Fruit fly (Drosophila melanogaster) whole organism, larva: Measurements from ENCODE around the gene lmgA.

Experiments
- noc ChIP-seq: fragments of 200-800 bp; sonication (Bioruptor generic); optimal IDR thresholded peaks from 3 replicates; lab custom pipeline; 2019; ENCODE audit warnings: missing biosample characterization, mild to moderate bottlenecking, missing genetic modification characterization, moderate library complexity

Gene lmgA

dm6 chr2L:8541469-8542233 is 13.2 kb upstream of the lmgA start, which contains the start of gene Sema1a:
Gene Sema1a, plus strand, starts transcription at chr2L:8542147.
- TF ChIP-seq noc (tag; lab: Kevin White, UChicago) = peak; percentile 13

dm6 chr2L:8538449-8539050 is 10.1 kb upstream of the lmgA start:
- peak; percentile 13 for TF ChIP-seq noc (tag; lab: Kevin White, UChicago)

- TF ChIP-seq noc (tag; lab: Kevin White, UChicago) = peak; percentile 90
Measured at dm6 chr2L:8535394-8536176, 7.2 kb upstream of the lmgA start.

- TF ChIP-seq noc (tag; lab: Kevin White, UChicago) = peak; percentile 94
Measured at dm6 chr2L:8534515-8535295, 6.3 kb upstream of the lmgA start.

DNA sequence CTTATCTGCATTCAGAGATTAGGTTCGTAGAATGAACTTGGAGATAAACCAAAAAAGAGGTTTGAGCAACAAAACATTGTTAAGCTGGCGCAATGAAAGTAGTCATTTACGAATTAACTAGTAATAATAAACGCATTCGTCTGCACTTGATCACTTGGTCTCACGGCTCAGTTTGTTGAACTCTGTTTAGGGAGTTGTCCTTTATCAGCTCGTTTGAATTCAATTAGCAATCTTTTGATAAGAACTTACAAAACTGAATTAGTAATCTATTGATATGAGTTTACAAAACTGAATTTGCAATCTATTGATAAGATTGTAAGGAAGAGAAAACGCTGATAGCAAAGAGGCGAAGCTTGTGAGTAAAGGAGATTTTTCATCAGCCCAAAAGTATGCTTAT is 5.7 kb upstream of the lmgA start:
- no peak for TF ChIP-seq noc (tag; lab: Kevin White, UChicago)

dm6 chr2L:8533632-8534031 is 5.2 kb upstream of the lmgA start:
- TF ChIP-seq noc (tag; lab: Kevin White, UChicago) = no peak

DNA sequence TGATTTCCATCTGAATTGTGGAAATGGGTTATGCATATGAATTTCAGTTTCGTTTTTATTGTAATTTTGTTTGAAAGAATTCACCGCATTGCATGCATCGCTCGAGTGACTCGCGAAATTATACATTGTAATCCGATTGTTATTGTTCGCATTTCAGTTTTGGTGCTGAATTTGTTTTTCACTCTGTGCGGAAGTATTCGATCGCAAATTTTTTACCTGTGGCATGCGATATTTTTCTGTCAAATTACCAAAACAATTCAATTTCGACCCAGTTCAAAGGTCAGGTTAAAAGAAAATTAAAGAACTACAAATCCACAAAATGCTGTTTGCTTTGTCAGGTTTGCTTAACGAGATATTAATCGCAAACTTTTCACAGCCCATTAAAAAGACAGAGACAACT is 4.4 kb upstream of the lmgA start:
- no peak for TF ChIP-seq noc (tag; lab: Kevin White, UChicago)

dm6 chr2L:8530189-8530588 is 1.8 kb upstream of the lmgA start:
- TF ChIP-seq noc (tag; lab: Kevin White, UChicago) = no peak

- TF ChIP-seq noc (tag; lab: Kevin White, UChicago) = peak; percentile 41
Measured at dm6 chr2L:8528951-8529430, 573 bp upstream of the lmgA start, which contains the start of gene CG17834. Gene CG17834, plus strand, starts transcription at chr2L:8529141.

DNA sequence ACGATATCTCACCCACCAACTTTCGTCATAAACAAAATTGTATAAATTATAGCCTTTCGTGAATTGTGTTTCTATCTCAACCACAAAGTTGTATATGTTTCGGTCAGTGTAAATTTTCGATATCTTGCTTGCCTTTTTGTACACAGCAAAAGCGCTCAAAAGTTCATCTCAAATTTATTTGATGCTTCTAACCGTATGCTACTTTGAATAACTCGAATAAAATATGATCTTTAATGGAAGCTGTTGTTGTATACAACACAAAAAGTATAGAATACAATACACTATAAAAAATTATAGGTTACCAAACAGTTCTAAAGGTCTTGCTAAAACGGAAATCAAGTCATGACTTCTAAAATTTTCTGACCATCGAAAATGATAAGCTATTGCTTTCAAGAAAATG is 3.4 kb downstream of the lmgA start:
- TF ChIP-seq noc (tag; lab: Kevin White, UChicago) = no peak

DNA sequence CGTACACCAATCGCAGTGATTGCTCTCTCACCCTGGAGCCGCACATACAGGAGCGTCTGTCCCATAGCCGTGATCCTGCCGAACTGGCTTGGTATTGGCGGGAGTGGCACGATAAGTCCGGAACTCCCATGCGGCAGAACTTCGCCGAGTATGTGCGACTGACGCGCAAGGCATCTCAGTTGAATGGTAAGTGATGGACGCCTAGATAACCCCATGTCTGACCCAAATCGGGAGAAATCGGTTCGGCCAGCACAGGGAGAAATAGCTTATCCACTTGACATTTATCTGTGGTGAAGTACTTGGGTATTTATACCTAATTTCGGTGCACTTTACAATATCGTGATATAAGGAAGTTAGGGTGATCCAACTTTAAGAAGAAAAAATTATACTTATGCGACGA is 5.6 kb downstream of the lmgA start:
- no peak for TF ChIP-seq noc (tag; lab: Kevin White, UChicago)

dm6 chr2L:8521724-8522309 is 6.6 kb downstream of the lmgA start, which contains the start of gene Acer:
Gene Acer, plus strand, starts transcription at chr2L:8521933.
- TF ChIP-seq noc (tag; lab: Kevin White, UChicago) = peak; percentile 15

- TF ChIP-seq noc (tag; lab: Kevin White, UChicago) = no peak
Measured at dm6 chr2L:8519390-8519789, 9.0 kb downstream of the lmgA start, which contains the start of gene Sgp. Gene Sgp, plus strand, starts transcription at chr2L:8519690.

DNA sequence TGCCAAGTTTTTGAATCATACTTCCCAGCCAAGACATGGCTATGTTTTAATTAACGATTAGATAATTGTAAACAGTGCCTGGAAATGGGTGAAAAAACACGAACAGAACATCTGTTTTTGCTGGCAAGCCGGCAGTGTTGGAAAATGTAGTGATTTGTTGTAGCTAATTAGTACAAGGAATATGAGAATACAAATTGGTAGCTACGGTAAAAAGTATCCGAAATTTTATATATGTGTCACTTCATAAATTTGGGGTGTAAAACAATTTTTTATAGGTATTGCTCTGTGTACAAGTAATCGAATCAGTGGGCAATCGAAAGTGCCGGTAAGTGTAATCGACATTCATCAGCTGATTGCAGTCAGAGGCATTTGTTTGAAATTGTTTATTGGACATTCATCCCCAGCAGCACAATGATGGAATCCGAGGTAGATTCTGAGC is 11.1 kb downstream of the lmgA start, which contains the start of the genes mRpL51 and Uba4:
Gene mRpL51, minus strand, starts transcription at position 125 of the 439 bp plus-strand sequence.
Gene Uba4, plus strand, starts transcription at position 156 of the 439 bp plus-strand sequence.
- TF ChIP-seq noc (tag; lab: Kevin White, UChicago) = peak; percentile 62
